Worm (Caenorhabditis elegans) whole organism, L3 larva: ENCODE results near the gene C30B5.6.

Source experiments
- ama-1 ChIP-seq: fragments of 150-350 bp; optimal IDR thresholded peaks from 2 replicates; lab custom pipeline; 2018
- ceh-16 ChIP-seq: sonication (generic microtip); optimal IDR thresholded peaks from 2 replicates; lab custom pipeline; 2017; ENCODE audit warnings: missing biosample characterization, missing genetic modification characterization
- ceh-82 ChIP-seq: fragments of 150-350 bp; optimal IDR thresholded peaks from 2 replicates; lab custom pipeline; 2014; ENCODE audit warnings: missing biosample characterization, missing genetic modification characterization
- elt-1 ChIP-seq: fragments of 150-350 bp; optimal IDR thresholded peaks from 2 replicates; lab custom pipeline; 2014; ENCODE audit warnings: missing biosample characterization, missing genetic modification characterization
- elt-3 ChIP-seq, 3 experiments: fragments of 150-350 bp in 1 of 3; sonication (generic microtip) in 2 of 3; optimal IDR thresholded peaks; 2 replicates in 2 of 3; 4 replicates in 1 of 3; lab custom pipeline; 2014 to 2017; ENCODE audit warnings: missing biosample characterization in 3 of 3, missing genetic modification characterization in 3 of 3
- fkh-10 ChIP-seq: sonication (generic microtip); optimal IDR thresholded peaks from 2 replicates; lab custom pipeline; 2017; ENCODE audit warnings: missing biosample characterization, missing genetic modification reagents, missing genetic modification characterization
- nhr-12 ChIP-seq: fragments of 150-350 bp; optimal IDR thresholded peaks from 2 replicates; lab custom pipeline; 2014; ENCODE audit warnings: missing biosample characterization, missing genetic modification characterization
- snpc-4 ChIP-seq: fragments of 150-350 bp; optimal IDR thresholded peaks from 2 replicates; lab custom pipeline; 2014; ENCODE audit warnings: missing biosample characterization, missing genetic modification characterization
- tbx-2 ChIP-seq: sonication (generic microtip); optimal IDR thresholded peaks from 2 replicates; lab custom pipeline; 2016; ENCODE audit warnings: mild to moderate bottlenecking, missing genetic modification characterization, missing compliant biosample characterization
- unc-62 ChIP-seq: fragments of 150-350 bp; sonication (generic microtip); optimal IDR thresholded peaks from 4 replicates; lab custom pipeline; 2014; ENCODE audit warnings: missing biosample characterization, missing genetic modification reagents, missing genetic modification characterization

DNA sequence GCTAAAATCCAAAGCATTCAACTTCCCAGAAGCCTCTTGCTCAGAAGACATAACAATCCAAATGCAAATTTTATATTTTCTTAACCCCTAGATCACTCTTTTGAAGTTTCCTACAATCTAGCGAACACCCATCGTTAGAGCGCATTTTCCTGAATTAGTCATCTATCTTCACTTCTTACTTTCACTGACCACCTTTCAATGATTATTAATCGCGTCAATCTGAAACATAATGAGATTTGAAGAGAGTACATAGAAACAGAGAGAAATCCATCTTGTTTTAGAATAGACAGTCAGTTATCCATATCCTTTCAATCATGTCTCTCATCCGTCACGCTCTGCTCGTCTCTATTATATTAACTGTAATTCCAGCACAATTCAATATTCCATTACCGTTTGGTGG lies 51.2 kb downstream of the C30B5.6 start, which contains the start of gene F40H3.3:
- no peak for TF ChIP-seq snpc-4
- TF ChIP-seq nhr-12 (tag; lab: Kevin White, UChicago): no peak
- TF ChIP-seq elt-3 (tag; optimal IDR thresholded peaks at IDR 0.05; lab: Kevin White, UChicago): no peak
- TF ChIP-seq ceh-16 (tag; lab: Kevin White, UChicago): no peak
- TF ChIP-seq elt-1 (tag; lab: Kevin White, UChicago): no peak
- TF ChIP-seq ama-1 (lab: Kevin White, UChicago): no peak
- no peak for TF ChIP-seq tbx-2
- no peak for TF ChIP-seq fkh-10
- no peak for TF ChIP-seq unc-62
- TF ChIP-seq ceh-82 (tag; lab: Kevin White, UChicago): no peak
